Worm (Caenorhabditis elegans) whole organism, L2 larva: ENCODE results near the gene sra-3.

Experiments used
- aly-2 ChIP-seq: fragments of 150-350 bp; optimal IDR thresholded peaks from 2 replicates; lab custom pipeline; 2014; ENCODE audit warnings: missing biosample characterization, missing genetic modification characterization
- lin-13 ChIP-seq: fragments of 150-350 bp; optimal IDR thresholded peaks from 2 replicates; lab custom pipeline; 2014; ENCODE audit warnings: missing biosample characterization, missing genetic modification reagents, missing genetic modification characterization
- snpc-4 ChIP-seq: fragments of 150-350 bp; optimal IDR thresholded peaks from 2 replicates; lab custom pipeline; 2014; ENCODE audit warnings: missing biosample characterization, missing genetic modification characterization
- unc-55 ChIP-seq: fragments of 150-350 bp; sonication (generic microtip); optimal IDR thresholded peaks from 3 replicates; lab custom pipeline; 2014; ENCODE audit warnings: missing biosample characterization, missing genetic modification reagents, missing genetic modification characterization
- ztf-11 ChIP-seq: sonication (generic microtip); optimal IDR thresholded peaks from 2 replicates; lab custom pipeline; 2017; ENCODE audit warnings: missing biosample characterization, missing genetic modification characterization

DNA sequence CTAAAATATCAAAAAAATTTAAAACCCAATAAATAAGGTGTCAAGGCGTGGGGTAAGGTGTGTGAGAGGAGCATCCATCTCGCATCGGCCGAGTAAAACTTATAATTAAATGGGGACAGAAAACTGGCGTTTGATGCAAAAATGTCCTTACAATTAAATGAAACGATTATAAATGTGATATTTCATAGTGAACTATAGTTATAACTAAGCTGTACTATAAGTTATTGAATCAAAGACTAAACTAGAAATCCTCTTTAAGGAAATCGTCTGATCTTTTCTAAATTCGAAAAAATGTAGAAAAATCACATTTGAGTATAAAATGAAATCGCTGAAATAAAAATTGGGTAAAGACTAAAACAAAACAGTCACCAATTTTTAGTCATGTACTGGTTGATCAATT lies 10.1 kb upstream of the sra-3 start, which contains the start of gene sra-6:
- TF ChIP-seq unc-55 (GFP tag; lab: Kevin White, UChicago): no peak
- TF ChIP-seq lin-13 (GFP tag; lab: Kevin White, UChicago): no peak
- no peak for TF ChIP-seq ztf-11 (tag; lab: Kevin White, UChicago)
- no peak for TF ChIP-seq aly-2
- no peak for TF ChIP-seq snpc-4 (tag; lab: Kevin White, UChicago)
